Fruit fly (Drosophila melanogaster): ENCODE results near the gene CheB38b.

The CheB38b gene

dm6 chr2L:20796758-20797514, 20.1 kb downstream of the CheB38b start, which contains the start of gene vari:
Gene vari (minus strand): TSS chr2L:20797042.
- TF ChIP-seq toe (GFP tag; optimal IDR thresholded peaks at IDR 0.05) (peak; percentile 3), CG33017 (tag; optimal IDR thresholded peaks at IDR 0.05) (no peak), kay (GFP tag; ENCODE audit: borderline replicate concordance) (no peak), Clk (GFP tag; optimal IDR thresholded peaks at IDR 0.05) (no peak), CG14711 (tag; optimal IDR thresholded peaks at IDR 0.05) (no peak), tj (GFP tag; optimal IDR thresholded peaks at IDR 0.05) (peak; percentile 21), CG11617 (GFP tag; optimal IDR thresholded peaks at IDR 0.05) (no peak), CG1620 (GFP tag; optimal IDR thresholded peaks at IDR 0.05) (no peak), CG5204 (GFP tag; optimal IDR thresholded peaks at IDR 0.05) (no peak)

DNA sequence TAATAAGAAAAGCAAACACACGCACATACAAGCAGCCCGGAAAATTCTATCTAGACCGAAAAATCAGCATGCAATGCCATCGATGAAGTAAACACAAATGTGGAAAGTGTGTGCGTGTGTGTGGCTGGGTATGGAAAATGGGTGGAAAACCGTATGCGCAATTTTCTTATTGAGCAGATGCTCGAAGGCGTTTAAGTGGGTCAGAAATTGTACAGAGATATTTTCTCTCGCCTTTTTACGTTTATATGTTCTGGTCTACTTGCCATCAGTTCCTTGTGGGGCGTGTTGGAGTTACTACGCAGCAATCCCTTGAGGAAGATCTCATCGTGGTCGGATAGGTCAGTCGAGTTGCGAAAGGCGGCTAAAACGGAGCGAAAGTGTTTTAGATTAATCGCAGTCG, 21.3 kb downstream of the CheB38b start:
- TF ChIP-seq bab1 (GFP tag; optimal IDR thresholded peaks at IDR 0.05) (no peak), cic (GFP tag; optimal IDR thresholded peaks at IDR 0.05) (no peak), CG7101 (tag; optimal IDR thresholded peaks at IDR 0.05) (no peak), CG12768 (GFP tag; optimal IDR thresholded peaks at IDR 0.05) (no peak), Clk (GFP tag; optimal IDR thresholded peaks at IDR 0.05) (no peak), ovo (GFP tag; optimal IDR thresholded peaks at IDR 0.05) (no peak), toe (GFP tag; optimal IDR thresholded peaks at IDR 0.05) (no peak), Hr96 (GFP tag; optimal IDR thresholded peaks at IDR 0.05) (no peak), CG11617 (GFP tag; optimal IDR thresholded peaks at IDR 0.05) (no peak), Crg-1 (GFP tag; optimal IDR thresholded peaks at IDR 0.05) (no peak), pad (GFP tag; optimal IDR thresholded peaks at IDR 0.05) (no peak), CG7045 (GFP tag; optimal IDR thresholded peaks at IDR 0.05) (no peak)

DNA sequence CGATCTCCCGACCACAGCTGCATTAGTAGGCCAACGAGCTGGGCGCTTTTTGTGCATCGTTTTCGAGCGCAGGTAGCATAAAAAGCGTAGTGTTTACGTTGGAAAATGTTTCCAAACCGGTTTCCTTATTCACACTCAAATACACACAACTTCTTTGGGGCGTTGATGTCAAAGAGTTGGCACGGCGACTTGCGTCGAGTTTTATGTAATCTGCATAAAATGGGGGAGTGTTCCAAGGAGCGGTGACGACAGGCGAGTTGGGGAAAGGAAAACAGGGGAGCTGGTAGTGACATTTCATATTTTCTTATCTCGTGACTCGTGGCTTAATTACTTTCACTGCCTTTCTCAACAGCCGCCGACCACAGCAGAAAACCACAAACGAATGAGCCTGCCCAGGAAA, 22.4 kb downstream of the CheB38b start:
- no peak for TF ChIP-seq CG1620 (GFP tag; optimal IDR thresholded peaks at IDR 0.05)
- no peak for TF ChIP-seq Hr96 (GFP tag; optimal IDR thresholded peaks at IDR 0.05)
- no peak for TF ChIP-seq kay (GFP tag; ENCODE audit: borderline replicate concordance)
- TF ChIP-seq CG33017 (tag; optimal IDR thresholded peaks at IDR 0.05), result no peak
- no peak for TF ChIP-seq CG14711 (tag; optimal IDR thresholded peaks at IDR 0.05)
- TF ChIP-seq tj (GFP tag; optimal IDR thresholded peaks at IDR 0.05), result no peak
- no peak for TF ChIP-seq pad (GFP tag; optimal IDR thresholded peaks at IDR 0.05)
- TF ChIP-seq CG12768 (GFP tag; optimal IDR thresholded peaks at IDR 0.05), result no peak
- no peak for TF ChIP-seq cnc (optimal IDR thresholded peaks at IDR 0.05)
- no peak for TF ChIP-seq Crg-1 (GFP tag; optimal IDR thresholded peaks at IDR 0.05)
- TF ChIP-seq Clk (GFP tag; optimal IDR thresholded peaks at IDR 0.05), result no peak
- TF ChIP-seq ovo (GFP tag; optimal IDR thresholded peaks at IDR 0.05), result no peak
- no peak for TF ChIP-seq toe (GFP tag; optimal IDR thresholded peaks at IDR 0.05)
- TF ChIP-seq cic (GFP tag; optimal IDR thresholded peaks at IDR 0.05), result no peak
- TF ChIP-seq CG11617 (GFP tag; optimal IDR thresholded peaks at IDR 0.05), result no peak
- no peak for TF ChIP-seq CG7045 (GFP tag; optimal IDR thresholded peaks at IDR 0.05)
- TF ChIP-seq Mnt (GFP tag; optimal IDR thresholded peaks at IDR 0.05), result no peak
- no peak for TF ChIP-seq CG7101 (tag; optimal IDR thresholded peaks at IDR 0.05)
- no peak for TF ChIP-seq CG5204 (GFP tag; optimal IDR thresholded peaks at IDR 0.05)

dm6 chr2L:20793881-20794280, 23.2 kb downstream of the CheB38b start:
- TF ChIP-seq Mnt (GFP tag; optimal IDR thresholded peaks at IDR 0.05) (peak; percentile 77), tj (GFP tag; optimal IDR thresholded peaks at IDR 0.05) (peak; percentile 13), Clk (GFP tag; optimal IDR thresholded peaks at IDR 0.05) (no peak), Hr96 (GFP tag; optimal IDR thresholded peaks at IDR 0.05) (peak; percentile 6), CG33017 (tag; optimal IDR thresholded peaks at IDR 0.05) (peak; percentile 63), cic (GFP tag; optimal IDR thresholded peaks at IDR 0.05) (peak; percentile 67), CG5204 (GFP tag; optimal IDR thresholded peaks at IDR 0.05) (no peak), CG7101 (tag; optimal IDR thresholded peaks at IDR 0.05) (peak; percentile 51), kay (GFP tag; ENCODE audit: borderline replicate concordance) (peak; percentile 93), CG7045 (GFP tag; optimal IDR thresholded peaks at IDR 0.05) (no peak), CG1620 (GFP tag; optimal IDR thresholded peaks at IDR 0.05) (no peak), pad (GFP tag; optimal IDR thresholded peaks at IDR 0.05) (peak; percentile 9), ovo (GFP tag; optimal IDR thresholded peaks at IDR 0.05) (peak; percentile 33), CG11617 (GFP tag; optimal IDR thresholded peaks at IDR 0.05) (no peak), Crg-1 (GFP tag; optimal IDR thresholded peaks at IDR 0.05) (no peak), CG12768 (GFP tag; optimal IDR thresholded peaks at IDR 0.05) (peak; percentile 70), CG14711 (tag; optimal IDR thresholded peaks at IDR 0.05) (peak; percentile 19), cnc (optimal IDR thresholded peaks at IDR 0.05) (no peak), bab1 (GFP tag; optimal IDR thresholded peaks at IDR 0.05) (peak; percentile 79)

- TF ChIP-seq tj (GFP tag; optimal IDR thresholded peaks at IDR 0.05) (peak; percentile 95), CG33017 (tag; optimal IDR thresholded peaks at IDR 0.05) (no peak), CG7045 (GFP tag; optimal IDR thresholded peaks at IDR 0.05) (no peak), kay (GFP tag; ENCODE audit: borderline replicate concordance) (peak; percentile 72), CG1620 (GFP tag; optimal IDR thresholded peaks at IDR 0.05) (no peak), Mnt (GFP tag; optimal IDR thresholded peaks at IDR 0.05) (peak; percentile 6), CG14711 (tag; optimal IDR thresholded peaks at IDR 0.05) (no peak), CG12768 (GFP tag; optimal IDR thresholded peaks at IDR 0.05) (peak; percentile 62), Hr96 (GFP tag; optimal IDR thresholded peaks at IDR 0.05) (no peak), CG11617 (GFP tag; optimal IDR thresholded peaks at IDR 0.05) (no peak), Crg-1 (GFP tag; optimal IDR thresholded peaks at IDR 0.05) (no peak), CG7101 (tag; optimal IDR thresholded peaks at IDR 0.05) (no peak), CG5204 (GFP tag; optimal IDR thresholded peaks at IDR 0.05) (no peak), cnc (optimal IDR thresholded peaks at IDR 0.05) (no peak), toe (GFP tag; optimal IDR thresholded peaks at IDR 0.05) (no peak), Clk (GFP tag; optimal IDR thresholded peaks at IDR 0.05) (no peak), pad (GFP tag; optimal IDR thresholded peaks at IDR 0.05) (no peak), cic (GFP tag; optimal IDR thresholded peaks at IDR 0.05) (no peak), ovo (GFP tag; optimal IDR thresholded peaks at IDR 0.05) (no peak), bab1 (GFP tag; optimal IDR thresholded peaks at IDR 0.05) (no peak)
Measured at dm6 chr2L:20792988-20793544, 24.0 kb downstream of the CheB38b start.
